Fruit fly (Drosophila melanogaster): Measurements from ENCODE around the gene Tak1.

Gene Tak1

DNA sequence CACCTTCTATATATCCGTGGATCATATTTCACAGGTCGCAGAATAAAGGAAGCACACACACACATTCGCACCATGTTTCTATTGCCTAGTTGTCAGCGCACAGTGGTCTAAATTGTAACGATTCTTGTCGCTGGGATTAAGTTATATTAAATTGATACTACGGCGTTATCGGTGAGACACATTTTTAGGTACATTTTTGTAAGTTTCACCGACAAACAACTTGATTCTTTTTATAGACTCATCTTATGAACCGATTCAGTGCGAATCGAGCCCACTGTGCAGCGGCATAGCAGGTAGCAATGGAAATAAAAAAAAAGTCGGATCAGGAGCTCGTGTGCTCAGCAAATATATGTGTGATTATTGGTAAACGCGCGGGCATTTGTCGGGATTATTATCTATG lies 44.3 kb downstream of the Tak1 start (continued):
- TF ChIP-seq Deaf1 (tag; optimal IDR thresholded peaks at IDR 0.05) (no peak), CG12299 (tag; optimal IDR thresholded peaks at IDR 0.05) (no peak), CG15514 (GFP tag; optimal IDR thresholded peaks at IDR 0.05) (peak; percentile 54), Dp (GFP tag; optimal IDR thresholded peaks at IDR 0.05) (no peak), Meics (GFP tag; optimal IDR thresholded peaks at IDR 0.05) (peak; percentile 68), Tbp (GFP tag; optimal IDR thresholded peaks at IDR 0.05) (no peak), Ptx1 (GFP tag; IDR thresholded peaks at IDR 0.05) (peak; percentile 38; the same call in 1 of the 2 replicates), crp (GFP tag; optimal IDR thresholded peaks at IDR 0.05) (no peak), CG7839 (tag; optimal IDR thresholded peaks at IDR 0.05) (peak; percentile 82), phol (tag; optimal IDR thresholded peaks at IDR 0.05) (peak; percentile 65), Hr3 (GFP tag; optimal IDR thresholded peaks at IDR 0.05) (peak; percentile 63), gcm2 (GFP tag; optimal IDR thresholded peaks at IDR 0.05) (peak; percentile 29), CG8478 (optimal IDR thresholded peaks at IDR 0.05) (no peak), CG15269 (tag; optimal IDR thresholded peaks at IDR 0.05) (peak; percentile 80), NK7.1 (GFP tag; optimal IDR thresholded peaks at IDR 0.05) (peak; percentile 51), lab (GFP tag; optimal IDR thresholded peaks at IDR 0.05) (peak; percentile 79), Dip3 (GFP tag; optimal IDR thresholded peaks at IDR 0.05) (peak; percentile 78), p53 (GFP tag; optimal IDR thresholded peaks at IDR 0.05) (no peak), CG5180 (GFP tag; optimal IDR thresholded peaks at IDR 0.05) (no peak), CG11247 (GFP tag; IDR thresholded peaks at IDR 0.05) (0 out of 2 replicates have a peak, but pooled peaks have one; percentile 12), dimm (GFP tag; IDR thresholded peaks at IDR 0.05) (0 out of 2 replicates have a peak, but pooled peaks have one; percentile 27), CG1233 (GFP tag; optimal IDR thresholded peaks at IDR 0.05) (peak; percentile 41), CG1832 (GFP tag; optimal IDR thresholded peaks at IDR 0.05) (no peak), caup (GFP tag; optimal IDR thresholded peaks at IDR 0.05; ENCODE audit: severe bottlenecking) (peak; percentile 40), CG7556 (GFP tag; optimal IDR thresholded peaks at IDR 0.05) (no peak), CG1529 (GFP tag; optimal IDR thresholded peaks at IDR 0.05) (no peak), ara (GFP tag; IDR thresholded peaks at IDR 0.05) (no peak), CG16863 (GFP tag; optimal IDR thresholded peaks at IDR 0.05) (peak; percentile 70), Fer2 (tag; optimal IDR thresholded peaks at IDR 0.05) (no peak), CG6272 (GFP tag; IDR thresholded peaks at IDR 0.05) (no peak), Antp (GFP tag; optimal IDR thresholded peaks at IDR 0.05) (no peak), CG7987 (GFP tag; optimal IDR thresholded peaks at IDR 0.05) (no peak), CG6175 (GFP tag; IDR thresholded peaks at IDR 0.05) (no peak), ranshi (GFP tag; IDR thresholded peaks at IDR 0.05) (peak; percentile 81), nmo (GFP tag; optimal IDR thresholded peaks at IDR 0.05) (peak; percentile 63), disco-r (GFP tag; optimal IDR thresholded peaks at IDR 0.05) (peak; percentile 72), vnd (GFP tag; IDR thresholded peaks at IDR 0.05; ENCODE audit: partially characterized antibody) (no peak), CG17186 (GFP tag; optimal IDR thresholded peaks at IDR 0.05) (no peak), Doc3 (GFP tag; IDR thresholded peaks at IDR 0.05; ENCODE audit: partially characterized antibody) (no peak), CG34422 (GFP tag; IDR thresholded peaks at IDR 0.05) (peak; percentile 81), Stat92E (GFP tag; optimal IDR thresholded peaks at IDR 0.05) (no peak), Nf-YC (tag; optimal IDR thresholded peaks at IDR 0.05) (no peak), yki (optimal IDR thresholded peaks at IDR 0.05) (no peak), Med (GFP tag) (peak; percentile 97), CG14014 (GFP tag; IDR thresholded peaks at IDR 0.05) (peak; percentile 81), Sry-β (GFP tag; optimal IDR thresholded peaks at IDR 0.05) (no peak), Sin3A (optimal IDR thresholded peaks at IDR 0.05) (no peak), Hr51 (GFP tag; optimal IDR thresholded peaks at IDR 0.05) (peak; percentile 59 to 83), H15 (GFP tag; IDR thresholded peaks at IDR 0.05) (peak; percentile 51; the same call in 1 of the 3 replicates), CG33557 (GFP tag; optimal IDR thresholded peaks at IDR 0.05) (no peak), Scr (GFP tag; IDR thresholded peaks at IDR 0.05; ENCODE audit: partially characterized antibody) (no peak)
